Worm (Caenorhabditis elegans): ENCODE results near the gene dhs-21.

ce11 chrV:12696790-12697189 is 36.7 kb downstream of the dhs-21 start:
- TF ChIP-seq klf-2 (GFP tag; conservative IDR thresholded peaks at IDR 0.05) (no peak), flt-1 (GFP tag; IDR thresholded peaks at IDR 0.05) (no peak), ref-1 (GFP tag; conservative IDR thresholded peaks at IDR 0.05) (no peak), T22C8.4 (GFP tag; IDR thresholded peaks at IDR 0.05) (no peak), ztf-23 (GFP tag; IDR thresholded peaks at IDR 0.05) (no peak), cog-1 (tag; optimal IDR thresholded peaks at IDR 0.05) (no peak), ztf-29 (GFP tag; IDR thresholded peaks at IDR 0.05) (no peak)

All from whole organism, midembryonic.